Fruit fly (Drosophila melanogaster): ENCODE measurements around the gene sNPF-R.

The sNPF-R gene

DNA sequence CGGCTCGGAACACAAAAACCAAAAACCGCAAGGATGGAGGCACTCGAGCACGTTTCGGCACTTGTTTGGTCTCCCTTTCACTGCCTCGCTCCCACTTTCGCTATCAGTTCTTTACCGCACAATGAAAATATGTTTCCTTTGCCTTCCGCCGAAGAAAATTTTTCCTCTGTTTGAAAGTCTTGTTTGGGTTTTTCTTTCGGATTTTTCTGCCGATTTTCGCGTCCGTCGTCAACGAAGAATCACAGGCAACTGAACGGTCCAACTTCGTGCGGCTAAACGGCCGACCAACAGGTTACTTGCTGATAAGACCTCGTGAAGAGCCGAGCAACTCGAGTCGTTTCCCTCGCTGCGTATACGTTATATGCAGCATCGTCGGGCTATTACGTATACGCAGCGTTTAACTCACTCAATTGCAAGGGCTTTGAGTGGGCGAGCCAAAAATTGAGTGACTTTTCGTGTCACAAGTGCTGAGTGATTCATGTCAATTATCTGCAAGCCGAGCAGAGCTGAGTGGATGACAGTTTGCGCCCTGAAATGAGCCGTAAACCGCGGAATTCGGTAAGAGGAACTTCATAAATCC, at the start of gene sNPF-R:
Gene sNPF-R (minus strand): TSS at position 253 of the 580 bp plus-strand sequence.
- no peak for TF ChIP-seq CG14711 (tag; optimal IDR thresholded peaks at IDR 0.05)
- TF ChIP-seq CG7101 (tag; optimal IDR thresholded peaks at IDR 0.05) = no peak
- no peak for TF ChIP-seq CG33017 (tag; optimal IDR thresholded peaks at IDR 0.05)
- TF ChIP-seq CG11617 (GFP tag; optimal IDR thresholded peaks at IDR 0.05) = no peak
- no peak for TF ChIP-seq CG1620 (GFP tag; optimal IDR thresholded peaks at IDR 0.05)
- TF ChIP-seq kay (GFP tag; ENCODE audit: borderline replicate concordance) = no peak
- no peak for TF ChIP-seq bab1 (GFP tag; optimal IDR thresholded peaks at IDR 0.05)
- TF ChIP-seq Crg-1 (GFP tag; optimal IDR thresholded peaks at IDR 0.05) = no peak
- TF ChIP-seq Clk (GFP tag; optimal IDR thresholded peaks at IDR 0.05) = no peak

DNA sequence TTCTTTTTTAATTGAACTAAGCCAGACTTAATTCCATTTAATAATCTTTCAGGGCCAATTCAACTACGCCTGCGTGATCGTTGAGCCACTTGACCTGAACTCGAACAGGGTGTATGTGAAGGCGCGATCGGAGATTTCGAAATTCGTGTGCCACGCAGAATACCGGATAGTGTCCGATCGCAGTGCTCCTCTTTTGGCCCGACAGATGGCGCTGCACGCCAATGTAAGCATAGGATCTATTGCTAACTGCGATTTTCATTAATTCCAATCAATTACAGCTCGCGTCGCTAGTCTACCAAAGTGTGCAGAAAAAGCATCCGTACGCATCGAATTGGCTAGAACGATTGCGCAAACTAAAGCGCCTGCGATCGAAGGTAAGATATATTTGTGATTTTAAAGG, 49.5 kb upstream of the sNPF-R start:
- TF ChIP-seq CG1620 (GFP tag; optimal IDR thresholded peaks at IDR 0.05) (no peak), CG12768 (GFP tag; optimal IDR thresholded peaks at IDR 0.05) (no peak), CG5204 (GFP tag; optimal IDR thresholded peaks at IDR 0.05) (no peak), CG14711 (tag; optimal IDR thresholded peaks at IDR 0.05) (no peak), Crg-1 (GFP tag; optimal IDR thresholded peaks at IDR 0.05) (no peak), cnc (optimal IDR thresholded peaks at IDR 0.05) (no peak)

DNA sequence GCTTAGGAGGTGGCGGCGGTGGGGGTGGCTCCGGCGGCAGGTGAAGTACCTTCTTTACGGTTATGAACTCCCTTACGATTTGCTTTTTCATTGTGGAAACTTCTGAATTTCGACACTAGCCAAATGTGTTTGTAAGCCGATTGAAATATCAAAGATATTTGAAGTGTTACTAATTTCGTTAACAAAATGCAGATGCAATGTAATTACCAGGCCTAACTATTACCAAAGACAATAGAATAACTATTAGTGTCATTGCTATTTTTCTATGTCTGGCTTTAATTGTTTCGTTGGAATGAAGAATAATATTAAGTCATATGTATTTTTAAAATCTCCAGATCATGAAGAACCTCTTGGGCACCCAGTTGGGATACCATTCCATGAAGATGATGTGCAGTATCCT, 44.4 kb upstream of the sNPF-R start, which contains the start of gene CG7335:
Gene CG7335 (minus strand): TSS at position 101 of the 400 bp plus-strand sequence.
- TF ChIP-seq pad (GFP tag; optimal IDR thresholded peaks at IDR 0.05) (no peak), tj (GFP tag; optimal IDR thresholded peaks at IDR 0.05) (no peak), CG1620 (GFP tag; optimal IDR thresholded peaks at IDR 0.05) (no peak), CG33017 (tag; optimal IDR thresholded peaks at IDR 0.05) (no peak), Clk (GFP tag; optimal IDR thresholded peaks at IDR 0.05) (no peak), kay (GFP tag; ENCODE audit: borderline replicate concordance) (no peak), CG5204 (GFP tag; optimal IDR thresholded peaks at IDR 0.05) (no peak), CG7045 (GFP tag; optimal IDR thresholded peaks at IDR 0.05) (no peak), CG12768 (GFP tag; optimal IDR thresholded peaks at IDR 0.05) (no peak), bab1 (GFP tag; optimal IDR thresholded peaks at IDR 0.05) (no peak), toe (GFP tag; optimal IDR thresholded peaks at IDR 0.05) (no peak), Hr96 (GFP tag; optimal IDR thresholded peaks at IDR 0.05) (no peak), CG7101 (tag; optimal IDR thresholded peaks at IDR 0.05) (no peak), Crg-1 (GFP tag; optimal IDR thresholded peaks at IDR 0.05) (no peak), ovo (GFP tag; optimal IDR thresholded peaks at IDR 0.05) (no peak)

DNA sequence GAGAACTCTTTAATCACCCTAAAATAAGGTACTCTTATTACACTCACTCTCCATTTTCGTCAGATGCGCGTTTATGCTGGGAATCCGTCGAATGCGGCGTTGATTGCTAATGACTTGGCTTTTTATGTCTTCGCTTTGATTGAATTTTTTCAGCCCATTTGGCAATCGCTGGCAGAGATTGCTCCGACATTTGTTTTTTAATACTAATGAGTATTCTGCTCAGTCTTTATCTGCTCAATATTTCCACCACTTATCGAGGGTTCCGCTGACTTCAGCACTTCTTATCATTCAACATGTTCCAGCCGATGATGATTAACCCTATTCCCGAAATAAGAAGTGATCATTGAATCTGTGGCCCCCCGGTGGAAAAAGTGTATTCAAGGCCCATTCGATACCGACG, 42.8 kb upstream of the sNPF-R start, which contains the start of gene obst-J:
Gene obst-J (minus strand): TSS at position 101 of the 400 bp plus-strand sequence.
- no peak for TF ChIP-seq CG7101 (tag; optimal IDR thresholded peaks at IDR 0.05)
- TF ChIP-seq Mnt (GFP tag; optimal IDR thresholded peaks at IDR 0.05) = no peak
- no peak for TF ChIP-seq CG1620 (GFP tag; optimal IDR thresholded peaks at IDR 0.05)
- no peak for TF ChIP-seq toe (GFP tag; optimal IDR thresholded peaks at IDR 0.05)
- no peak for TF ChIP-seq Crg-1 (GFP tag; optimal IDR thresholded peaks at IDR 0.05)
- TF ChIP-seq CG11617 (GFP tag; optimal IDR thresholded peaks at IDR 0.05) = no peak
- TF ChIP-seq tj (GFP tag; optimal IDR thresholded peaks at IDR 0.05) = no peak
- no peak for TF ChIP-seq CG33017 (tag; optimal IDR thresholded peaks at IDR 0.05)
- TF ChIP-seq cnc (optimal IDR thresholded peaks at IDR 0.05) = no peak
- TF ChIP-seq CG7045 (GFP tag; optimal IDR thresholded peaks at IDR 0.05) = no peak
- TF ChIP-seq bab1 (GFP tag; optimal IDR thresholded peaks at IDR 0.05) = no peak
- TF ChIP-seq CG12768 (GFP tag; optimal IDR thresholded peaks at IDR 0.05) = no peak
- TF ChIP-seq Clk (GFP tag; optimal IDR thresholded peaks at IDR 0.05) = no peak
- no peak for TF ChIP-seq kay (GFP tag; ENCODE audit: borderline replicate concordance)
- TF ChIP-seq CG14711 (tag; optimal IDR thresholded peaks at IDR 0.05) = no peak
- TF ChIP-seq cic (GFP tag; optimal IDR thresholded peaks at IDR 0.05) = no peak
- TF ChIP-seq Hr96 (GFP tag; optimal IDR thresholded peaks at IDR 0.05) = no peak
- no peak for TF ChIP-seq ovo (GFP tag; optimal IDR thresholded peaks at IDR 0.05)
- TF ChIP-seq pad (GFP tag; optimal IDR thresholded peaks at IDR 0.05) = no peak
- no peak for TF ChIP-seq CG5204 (GFP tag; optimal IDR thresholded peaks at IDR 0.05)

DNA sequence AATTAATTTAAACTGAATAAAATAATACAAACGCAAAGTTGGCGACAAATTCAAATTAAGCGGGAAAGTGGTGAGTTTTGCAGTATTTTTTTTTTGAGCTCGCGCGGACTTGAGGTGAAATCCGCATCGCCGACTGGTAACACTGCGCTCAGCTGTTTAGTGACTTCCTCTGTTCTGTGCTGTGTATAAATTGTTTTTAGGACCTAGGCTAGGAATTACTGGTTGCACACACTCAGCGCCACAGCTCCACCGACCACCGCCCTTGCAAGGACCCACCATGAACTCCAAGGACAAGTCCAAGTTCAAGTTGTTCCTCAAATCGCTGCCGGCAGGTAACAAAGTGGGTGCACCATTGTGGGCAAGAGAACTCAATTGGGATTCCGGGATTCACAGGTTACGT, 40.2 kb upstream of the sNPF-R start, which contains the start of gene gig:
Gene gig (plus strand): TSS at position 150 of the 400 bp plus-strand sequence.
- TF ChIP-seq bab1 (GFP tag; optimal IDR thresholded peaks at IDR 0.05) (peak; percentile 11), cnc (optimal IDR thresholded peaks at IDR 0.05) (no peak), Crg-1 (GFP tag; optimal IDR thresholded peaks at IDR 0.05) (no peak), ovo (GFP tag; optimal IDR thresholded peaks at IDR 0.05) (no peak)

DNA sequence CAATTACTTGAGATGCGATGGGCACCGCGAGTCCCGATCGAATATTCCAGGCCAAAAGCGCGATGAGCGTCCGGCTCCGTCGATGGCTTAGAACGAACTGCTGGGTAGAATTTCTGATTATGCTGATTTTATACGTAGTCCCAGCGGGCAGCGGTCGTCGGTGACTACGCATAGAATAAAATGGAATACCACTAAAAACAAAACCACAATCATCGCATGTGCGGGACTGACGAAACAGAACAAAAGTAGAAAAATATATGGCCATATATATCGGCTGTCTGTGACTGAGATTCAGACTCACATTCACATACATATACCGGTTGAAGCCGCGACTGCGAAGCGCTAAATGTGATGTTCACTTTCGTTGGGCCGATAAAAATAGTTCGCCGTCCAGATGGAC, 38.5 kb upstream of the sNPF-R start, which contains the start of gene CG7365:
Gene CG7365 (minus strand): TSS at position 101 of the 400 bp plus-strand sequence.
- TF ChIP-seq ovo (GFP tag; optimal IDR thresholded peaks at IDR 0.05) (no peak), kay (GFP tag; ENCODE audit: borderline replicate concordance) (no peak), CG1620 (GFP tag; optimal IDR thresholded peaks at IDR 0.05) (no peak)

DNA sequence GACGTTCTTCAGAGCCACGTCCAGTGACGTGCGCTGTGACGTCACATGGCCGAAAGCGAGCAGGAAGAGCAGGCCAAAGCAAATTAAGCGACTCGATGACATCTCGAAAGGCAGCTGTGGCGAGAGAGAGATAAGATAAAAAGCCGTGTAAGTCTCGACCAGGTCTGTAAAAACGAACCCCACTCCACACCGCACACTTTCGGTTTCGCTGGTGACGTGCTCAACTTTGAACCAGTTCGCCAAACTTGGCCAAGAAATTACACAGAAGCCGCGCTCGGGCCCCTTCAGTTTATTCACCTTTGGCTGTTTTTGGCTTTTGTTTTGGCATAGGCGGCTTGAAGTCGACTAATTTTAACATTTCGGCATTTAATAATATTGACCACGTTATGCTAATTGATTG, 37.3 kb upstream of the sNPF-R start:
- TF ChIP-seq CG12768 (GFP tag; optimal IDR thresholded peaks at IDR 0.05) (no peak), Hr96 (GFP tag; optimal IDR thresholded peaks at IDR 0.05) (no peak), Mnt (GFP tag; optimal IDR thresholded peaks at IDR 0.05) (no peak), cnc (optimal IDR thresholded peaks at IDR 0.05) (no peak), kay (GFP tag; ENCODE audit: borderline replicate concordance) (no peak), CG33017 (tag; optimal IDR thresholded peaks at IDR 0.05) (no peak), tj (GFP tag; optimal IDR thresholded peaks at IDR 0.05) (no peak), CG7045 (GFP tag; optimal IDR thresholded peaks at IDR 0.05) (no peak), cic (GFP tag; optimal IDR thresholded peaks at IDR 0.05) (no peak), toe (GFP tag; optimal IDR thresholded peaks at IDR 0.05) (no peak), Crg-1 (GFP tag; optimal IDR thresholded peaks at IDR 0.05) (no peak), CG11617 (GFP tag; optimal IDR thresholded peaks at IDR 0.05) (no peak)
